Fruit fly (Drosophila melanogaster): ENCODE results near the gene CG2865.

DNA sequence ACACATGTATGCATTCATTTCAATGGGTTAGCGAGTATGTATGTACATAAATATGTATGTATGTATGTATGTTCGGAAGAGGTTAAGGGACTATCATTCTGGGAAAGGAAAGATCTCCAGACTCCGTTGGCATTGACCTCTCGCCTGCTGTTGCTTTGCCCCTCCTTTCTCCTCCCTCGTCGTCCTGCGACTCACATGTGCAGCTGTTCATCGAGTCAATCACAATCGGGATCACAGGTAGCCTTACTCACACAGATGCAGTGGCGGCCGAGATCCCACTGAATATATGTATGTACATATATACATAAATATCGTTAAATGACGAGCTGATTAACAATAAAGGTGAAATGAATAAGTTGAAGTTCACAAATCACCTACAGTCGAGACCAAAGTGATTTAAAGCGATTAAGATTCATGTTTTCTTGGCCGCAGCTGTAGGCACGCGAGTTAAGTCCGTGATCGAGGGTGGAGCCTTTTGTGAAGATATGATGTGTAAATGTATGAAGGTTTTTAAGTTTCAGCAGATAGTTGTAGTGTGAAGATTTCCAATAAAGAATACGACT is 15.3 kb upstream of the CG2865 start:
- TF ChIP-seq ovo (GFP tag; optimal IDR thresholded peaks at IDR 0.05), result no peak
- TF ChIP-seq CG11617 (GFP tag; optimal IDR thresholded peaks at IDR 0.05), result no peak
- TF ChIP-seq Hr96 (GFP tag; optimal IDR thresholded peaks at IDR 0.05), result no peak
- TF ChIP-seq CG5204 (GFP tag; optimal IDR thresholded peaks at IDR 0.05), result no peak
- TF ChIP-seq Crg-1 (GFP tag; optimal IDR thresholded peaks at IDR 0.05), result no peak
- no peak for TF ChIP-seq Clk (GFP tag; optimal IDR thresholded peaks at IDR 0.05)
